Fruit fly (Drosophila melanogaster): ENCODE results near the gene CG32152.

CG32152 gene

dm6 chr3L:16131264-16132066 lies 12.4 kb downstream of the CG32152 start, which contains the start of the genes Trs20 and elg1:
TSS of gene Trs20 (minus strand) at chr3L:16131632.
TSS of gene elg1 (plus strand) at chr3L:16132028.
- TF ChIP-seq br (GFP tag; optimal IDR thresholded peaks at IDR 0.05) (peak; percentile 54), woc (GFP tag; optimal IDR thresholded peaks at IDR 0.05) (peak; percentile 58), rgr (GFP tag; optimal IDR thresholded peaks at IDR 0.05) (peak; percentile 54), Rel (GFP tag; optimal IDR thresholded peaks at IDR 0.05) (no peak), Rel (tag; optimal IDR thresholded peaks at IDR 0.05) (peak; percentile 42), Hnf4 (GFP tag; optimal IDR thresholded peaks at IDR 0.05) (peak; percentile 48), foxo (GFP tag; optimal IDR thresholded peaks at IDR 0.05) (peak in 1 of 2 experiments; percentile 76), sage (GFP tag; optimal IDR thresholded peaks at IDR 0.05) (no peak), HLH106 (tag; optimal IDR thresholded peaks at IDR 0.05) (peak; percentile 70), Mio (GFP tag; optimal IDR thresholded peaks at IDR 0.05) (no peak), dmrt93B (GFP tag; optimal IDR thresholded peaks at IDR 0.05) (peak; percentile 22), Sp1 (GFP tag; optimal IDR thresholded peaks at IDR 0.05) (peak; percentile 70), sv (GFP tag; optimal IDR thresholded peaks at IDR 0.05) (peak; percentile 46), Myc (optimal IDR thresholded peaks at IDR 0.05) (no peak), OdsH (GFP tag; optimal IDR thresholded peaks at IDR 0.05) (peak; percentile 22), h (GFP tag; optimal IDR thresholded peaks at IDR 0.05) (peak; percentile 50), psq (GFP tag; optimal IDR thresholded peaks at IDR 0.05) (peak; percentile 53), fru (GFP tag; optimal IDR thresholded peaks at IDR 0.05) (peak; percentile 24), dsf (GFP tag; optimal IDR thresholded peaks at IDR 0.05; ENCODE audit: borderline replicate concordance) (no peak)

- TF ChIP-seq Jra (GFP tag; optimal IDR thresholded peaks at IDR 0.05) (peak; percentile 20), Hnf4 (GFP tag; optimal IDR thresholded peaks at IDR 0.05) (no peak), pan (optimal IDR thresholded peaks at IDR 0.05) (no peak), Hr83 (GFP tag; optimal IDR thresholded peaks at IDR 0.05; ENCODE audit: poor library complexity, severe bottlenecking) (peak; percentile 53), Mio (GFP tag; optimal IDR thresholded peaks at IDR 0.05) (no peak), CG32264 (GFP tag; optimal IDR thresholded peaks at IDR 0.05) (no peak), sv (GFP tag; optimal IDR thresholded peaks at IDR 0.05) (peak; percentile 60), Rel (GFP tag; optimal IDR thresholded peaks at IDR 0.05) (no peak), Rel (tag; optimal IDR thresholded peaks at IDR 0.05) (peak; percentile 39), brk (GFP tag; optimal IDR thresholded peaks at IDR 0.05) (peak; percentile 41)
These were observed 14.7 kb downstream of the CG32152 start, which contains the start of gene SsRbeta for dm6 chr3L:16128973-16129745. TSS of gene SsRbeta (plus strand) at chr3L:16129617.

- TF ChIP-seq usp (GFP tag; optimal IDR thresholded peaks at IDR 0.05) (no peak), pan (optimal IDR thresholded peaks at IDR 0.05) (no peak), sv (GFP tag; optimal IDR thresholded peaks at IDR 0.05) (peak; percentile 79), Vsx2 (GFP tag; optimal IDR thresholded peaks at IDR 0.05; ENCODE audit: partially characterized antibody) (no peak), Hr83 (GFP tag; optimal IDR thresholded peaks at IDR 0.05; ENCODE audit: poor library complexity, severe bottlenecking) (peak; percentile 38), ey (GFP tag; optimal IDR thresholded peaks at IDR 0.05) (peak; percentile 93), fru (GFP tag; optimal IDR thresholded peaks at IDR 0.05) (peak; percentile 92), CG9705 (GFP tag; optimal IDR thresholded peaks at IDR 0.05) (peak; percentile 76), Dif (GFP tag; optimal IDR thresholded peaks at IDR 0.05; ENCODE audit: partially characterized antibody) (no peak), h (GFP tag; optimal IDR thresholded peaks at IDR 0.05) (peak; percentile 94), woc (GFP tag; optimal IDR thresholded peaks at IDR 0.05) (peak; percentile 96), Rel (GFP tag; optimal IDR thresholded peaks at IDR 0.05) (peak; percentile 50), Rel (tag; optimal IDR thresholded peaks at IDR 0.05) (peak; percentile 77), HLH106 (tag; optimal IDR thresholded peaks at IDR 0.05) (peak; percentile 88), Hnf4 (GFP tag; optimal IDR thresholded peaks at IDR 0.05) (peak; percentile 84), psq (GFP tag; optimal IDR thresholded peaks at IDR 0.05) (peak; percentile 79), Jra (GFP tag; optimal IDR thresholded peaks at IDR 0.05) (peak; percentile 82), N (GFP tag; optimal IDR thresholded peaks at IDR 0.05) (no peak), Dfd (GFP tag; optimal IDR thresholded peaks at IDR 0.05) (no peak), OdsH (GFP tag; optimal IDR thresholded peaks at IDR 0.05) (peak; percentile 93), dl (GFP tag; optimal IDR thresholded peaks at IDR 0.05; ENCODE audit: insufficient read depth in 1 of 2, partially characterized antibody in 2 of 2) (no peak), foxo (GFP tag; optimal IDR thresholded peaks at IDR 0.05) (peak; percentile 55 to 94), GATAd (GFP tag; optimal IDR thresholded peaks at IDR 0.05) (no peak), br (GFP tag; optimal IDR thresholded peaks at IDR 0.05) (peak; percentile 94), rgr (GFP tag; optimal IDR thresholded peaks at IDR 0.05) (peak; percentile 94), jim (GFP tag; optimal IDR thresholded peaks at IDR 0.05) (no peak), lola (GFP tag; optimal IDR thresholded peaks at IDR 0.05) (no peak), dmrt93B (GFP tag; optimal IDR thresholded peaks at IDR 0.05) (no peak), Myc (optimal IDR thresholded peaks at IDR 0.05) (peak; percentile 85), CG32264 (GFP tag; optimal IDR thresholded peaks at IDR 0.05) (peak; percentile 84), dsf (GFP tag; optimal IDR thresholded peaks at IDR 0.05; ENCODE audit: borderline replicate concordance) (no peak), Mio (GFP tag; optimal IDR thresholded peaks at IDR 0.05) (peak; percentile 43), Sp1 (GFP tag; optimal IDR thresholded peaks at IDR 0.05) (peak; percentile 90)
These were observed 15.3 kb downstream of the CG32152 start, which contains the start of gene Pgm1 for dm6 chr3L:16128481-16128972. TSS of gene Pgm1 (minus strand) at chr3L:16128531.

All from whole organism, wandering third instar larva.